Fruit fly (Drosophila melanogaster) whole organism, embryonic: ENCODE results near the gene CG31777.

ENCODE experiments used
- Adf1 ChIP-seq: fragments of 200-800 bp; sonication (Bioruptor generic); IDR thresholded peaks from 2 replicates; pipeline ENCODE4 v1.3.6; 2022; ENCODE audit warnings: missing biosample characterization, missing genetic modification characterization
- CG12391 ChIP-seq: fragments of 200-800 bp; sonication (Bioruptor generic); optimal IDR thresholded peaks from 3 replicates; lab custom pipeline; 2018; ENCODE audit warnings: missing biosample characterization, mild to moderate bottlenecking, missing genetic modification characterization, moderate library complexity
- CG13287 ChIP-seq: fragments of 200-800 bp; sonication (Bioruptor generic); IDR thresholded peaks from 2 replicates; pipeline ENCODE4 v1.3.6; 2022; ENCODE audit warnings: missing biosample characterization, missing genetic modification characterization; ENCODE audit not compliant: partially characterized antibody
- CG14050 ChIP-seq: fragments of 200-800 bp; sonication (Bioruptor generic); IDR thresholded peaks from 3 replicates; pipeline ENCODE4 v1.3.6; 2022; ENCODE audit warnings: missing biosample characterization, missing genetic modification characterization
- CG14441 ChIP-seq: fragments of 200-800 bp; sonication (Bioruptor generic); IDR thresholded peaks from 2 replicates; pipeline ENCODE4 v1.3.6; 2022; ENCODE audit warnings: missing biosample characterization, missing genetic modification characterization
- CG1647 ChIP-seq: fragments of 200-800 bp; sonication (Bioruptor generic); optimal IDR thresholded peaks from 3 replicates; lab custom pipeline; 2016; ENCODE audit warnings: missing biosample characterization, missing genetic modification characterization
- CG16863 ChIP-seq: fragments of 200-800 bp; sonication (Bioruptor generic); optimal IDR thresholded peaks from 3 replicates; lab custom pipeline; 2016; ENCODE audit warnings: missing biosample characterization, missing genetic modification characterization
- CG1832 ChIP-seq: fragments of 200-800 bp; sonication (Bioruptor generic); optimal IDR thresholded peaks from 2 replicates; lab custom pipeline; 2017; ENCODE audit warnings: missing biosample characterization, mild to moderate bottlenecking, missing genetic modification characterization, inconsistent platforms
- CG2129 ChIP-seq: fragments of 200-800 bp; sonication (Bioruptor generic); IDR thresholded peaks from 2 replicates; pipeline ENCODE4 v1.3.6; 2022; ENCODE audit warnings: missing biosample characterization, missing genetic modification characterization; ENCODE audit not compliant: partially characterized antibody
- CG32767 ChIP-seq: fragments of 200-800 bp; sonication (Bioruptor generic); IDR thresholded peaks from 2 replicates; pipeline ENCODE4 v1.3.6; 2022; ENCODE audit warnings: missing biosample characterization, missing genetic modification characterization
- CG34224 ChIP-seq: fragments of 200-800 bp; sonication (Bioruptor generic); IDR thresholded peaks from 3 replicates; pipeline ENCODE4 v1.3.6; 2022; ENCODE audit warnings: missing biosample characterization, missing genetic modification characterization; ENCODE audit not compliant: partially characterized antibody
- CG3847 ChIP-seq: fragments of 200-800 bp; sonication (Bioruptor generic); IDR thresholded peaks from 2 replicates; pipeline ENCODE4 v1.3.6; 2022; ENCODE audit warnings: missing biosample characterization, missing genetic modification characterization
- CG4617 ChIP-seq: fragments of 200-800 bp; sonication (Bioruptor generic); optimal IDR thresholded peaks from 3 replicates; lab custom pipeline; 2016; ENCODE audit warnings: missing biosample characterization, missing genetic modification characterization, borderline replicate concordance
- CG5953 ChIP-seq: fragments of 200-800 bp; sonication (Bioruptor generic); IDR thresholded peaks from 2 replicates; pipeline ENCODE4 v1.3.6; 2022; ENCODE audit warnings: missing biosample characterization, missing genetic modification characterization
- CG6654 ChIP-seq: fragments of 200-800 bp; sonication (Bioruptor generic); optimal IDR thresholded peaks from 2 replicates; lab custom pipeline; 2017; ENCODE audit warnings: missing biosample characterization, mild to moderate bottlenecking, missing genetic modification characterization
- CG6791 ChIP-seq: fragments of 200-800 bp; sonication (Bioruptor generic); IDR thresholded peaks from 3 replicates; pipeline ENCODE4 v1.3.6; 2022; ENCODE audit warnings: missing biosample characterization, missing genetic modification characterization; ENCODE audit not compliant: partially characterized antibody
- CG7963 ChIP-seq: fragments of 200-800 bp; sonication (Bioruptor generic); IDR thresholded peaks from 3 replicates; pipeline ENCODE4 v1.3.6; 2022; ENCODE audit warnings: missing biosample characterization, missing genetic modification characterization; ENCODE audit not compliant: partially characterized antibody
- CG8388 ChIP-seq: fragments of 200-800 bp; sonication (Bioruptor generic); optimal IDR thresholded peaks from 2 replicates; lab custom pipeline; 2019; ENCODE audit warnings: missing biosample characterization, mild to moderate bottlenecking, missing genetic modification characterization, moderate library complexity
- CG8478 ChIP-seq: fragments of >200 bp; optimal IDR thresholded peaks from 2 replicates; lab custom pipeline; 2018
- CrebB ChIP-seq: fragments of 200-800 bp; sonication (Bioruptor generic); optimal IDR thresholded peaks from 3 replicates; lab custom pipeline; 2018; ENCODE audit warnings: missing biosample characterization, mild to moderate bottlenecking, missing genetic modification characterization
- Dll ChIP-seq: fragments of 200-800 bp; sonication (Bioruptor generic); IDR thresholded peaks from 4 replicates; pipeline ENCODE4 v1.3.6; 2022; ENCODE audit warnings: missing biosample characterization, missing genetic modification characterization; ENCODE audit not compliant: partially characterized antibody
- Dp ChIP-seq: fragments of 200-800 bp; sonication (Bioruptor generic); optimal IDR thresholded peaks from 2 replicates; lab custom pipeline; 2018; ENCODE audit warnings: missing biosample characterization, mild to moderate bottlenecking, missing genetic modification characterization, moderate library complexity
- Gug ChIP-seq: fragments of 200-800 bp; sonication (Bioruptor generic); IDR thresholded peaks from 4 replicates; pipeline ENCODE4 v1.3.6; 2022; ENCODE audit warnings: missing biosample characterization, missing genetic modification characterization
- H2.0 ChIP-seq: fragments of 200-800 bp; sonication (Bioruptor generic); IDR thresholded peaks from 2 replicates; pipeline ENCODE4 v1.3.6; 2022; ENCODE audit warnings: missing biosample characterization, missing genetic modification characterization
- Hand ChIP-seq: fragments of 200-800 bp; sonication (Bioruptor generic); optimal IDR thresholded peaks from 2 replicates; lab custom pipeline; 2017; ENCODE audit warnings: mild to moderate bottlenecking, missing biosample characterization, missing genetic modification reagents, missing genetic modification characterization
- HmgZ ChIP-seq: fragments of 200-800 bp; sonication (Bioruptor generic); optimal IDR thresholded peaks from 2 replicates; lab custom pipeline; 2018; ENCODE audit warnings: missing biosample characterization, mild to moderate bottlenecking, missing genetic modification characterization
- Hr3 ChIP-seq: fragments of 200-800 bp; sonication (Bioruptor generic); optimal IDR thresholded peaks from 3 replicates; lab custom pipeline; 2016; ENCODE audit warnings: missing biosample characterization, missing genetic modification characterization
- Jarid2 ChIP-seq: fragments of 200-800 bp; sonication (Bioruptor generic); optimal IDR thresholded peaks from 3 replicates; lab custom pipeline; 2017; ENCODE audit warnings: mild to moderate bottlenecking, missing biosample characterization, missing genetic modification reagents, missing genetic modification characterization
- Sin3A ChIP-seq: fragments of >200 bp; optimal IDR thresholded peaks from 2 replicates; lab custom pipeline; 2018
- Sry-β ChIP-seq: fragments of 200-800 bp; sonication (Bioruptor generic); optimal IDR thresholded peaks from 2 replicates; lab custom pipeline; 2018; ENCODE audit warnings: missing biosample characterization, mild to moderate bottlenecking, missing genetic modification characterization, moderate library complexity
- Trl ChIP-seq, 3 experiments: fragments of >200 bp in 2 of 3; fragments of 200-800 bp in 1 of 3; sonication (Bioruptor generic) in 1 of 3; optimal IDR thresholded peaks; 2 replicates in 1 of 3; 3 replicates in 2 of 3; lab custom pipeline; 2016 to 2017; ENCODE audit warnings: missing biosample characterization in 1 of 3, missing genetic modification characterization in 1 of 3
- bcd ChIP-seq: fragments of 200-800 bp; sonication (Bioruptor generic); optimal IDR thresholded peaks from 2 replicates; lab custom pipeline; 2017; ENCODE audit warnings: missing biosample characterization, mild to moderate bottlenecking, missing genetic modification characterization
- cg ChIP-seq: fragments of 200-800 bp; sonication (Bioruptor generic); optimal IDR thresholded peaks from 3 replicates; lab custom pipeline; 2019; ENCODE audit warnings: missing biosample characterization, mild to moderate bottlenecking, missing genetic modification characterization, moderate library complexity
- chm ChIP-seq: fragments of 200-800 bp; sonication (Bioruptor generic); IDR thresholded peaks from 2 replicates; pipeline ENCODE4 v1.3.6; 2022; ENCODE audit warnings: missing biosample characterization, missing genetic modification characterization
- dimm ChIP-seq: fragments of 200-800 bp; sonication (Bioruptor generic); IDR thresholded peaks from 2 replicates; pipeline ENCODE4 v1.3.6; 2022; ENCODE audit warnings: missing biosample characterization, missing genetic modification characterization
- fd96Cb ChIP-seq: fragments of 200-800 bp; sonication (Bioruptor generic); optimal IDR thresholded peaks from 2 replicates; lab custom pipeline; 2018; ENCODE audit warnings: missing biosample characterization, mild to moderate bottlenecking, missing genetic modification characterization, moderate library complexity
- fu2 ChIP-seq: fragments of 200-800 bp; sonication (Bioruptor generic); optimal IDR thresholded peaks from 2 replicates; lab custom pipeline; 2016; ENCODE audit warnings: missing biosample characterization, missing genetic modification characterization
- h ChIP-seq: fragments of >200 bp; optimal IDR thresholded peaks from 2 replicates; lab custom pipeline; 2017
- hkb ChIP-seq, 2 experiments: fragments of 200-800 bp in 1 of 2; fragments of >200 bp in 1 of 2; sonication (Bioruptor generic) in 1 of 2; IDR thresholded peaks in 1 of 2; optimal IDR thresholded peaks in 1 of 2; 2 replicates each; pipeline versions ENCODE4 v1.3.6 to Lab custom; 2017 to 2022; ENCODE audit warnings: missing biosample characterization in 1 of 2, missing genetic modification characterization in 1 of 2
- jumu ChIP-seq: fragments of 200-800 bp; sonication (Bioruptor generic); optimal IDR thresholded peaks from 3 replicates; lab custom pipeline; 2016; ENCODE audit warnings: missing biosample characterization, missing genetic modification characterization
- kay ChIP-seq: fragments of 200-800 bp; sonication (Bioruptor generic); optimal IDR thresholded peaks from 2 replicates; lab custom pipeline; 2016; ENCODE audit warnings: missing biosample characterization, missing genetic modification characterization
- lola ChIP-seq, 3 experiments: fragments of >200 bp in 2 of 3; fragments of 200-800 bp in 1 of 3; sonication (Bioruptor generic) in 1 of 3; optimal IDR thresholded peaks; 2 replicates each; lab custom pipeline; 2017 to 2019; ENCODE audit warnings: missing biosample characterization in 3 of 3, missing genetic modification characterization in 3 of 3, mild to moderate bottlenecking in 1 of 3, moderate library complexity in 1 of 3
- nerfin-2 ChIP-seq: fragments of 200-800 bp; sonication (Bioruptor generic); IDR thresholded peaks from 2 replicates; pipeline ENCODE4 v1.3.6; 2022; ENCODE audit warnings: missing biosample characterization, missing genetic modification characterization; ENCODE audit not compliant: partially characterized antibody
- pnt ChIP-seq: fragments of 200-800 bp; sonication (Bioruptor generic); optimal IDR thresholded peaks from 3 replicates; lab custom pipeline; 2016; ENCODE audit warnings: missing biosample characterization, missing genetic modification characterization
- sens-2 ChIP-seq: fragments of 200-800 bp; sonication (Bioruptor generic); IDR thresholded peaks from 2 replicates; pipeline ENCODE4 v1.3.6; 2022; ENCODE audit warnings: missing biosample characterization, missing genetic modification characterization
- seq ChIP-seq: fragments of 200-800 bp; sonication (Bioruptor generic); IDR thresholded peaks from 2 replicates; pipeline ENCODE4 v1.3.6; 2022; ENCODE audit warnings: missing biosample characterization, missing genetic modification characterization
- zen2 ChIP-seq: fragments of 200-800 bp; sonication (Bioruptor generic); IDR thresholded peaks from 3 replicates; pipeline ENCODE4 v1.3.6; 2022; ENCODE audit warnings: missing biosample characterization, missing genetic modification characterization; ENCODE audit not compliant: partially characterized antibody
- zfh1 ChIP-seq: fragments of 200-800 bp; sonication (Bioruptor generic); IDR thresholded peaks from 3 replicates; pipeline ENCODE4 v1.3.6; 2022; ENCODE audit warnings: missing biosample characterization, missing genetic modification characterization

Gene CG31777

DNA sequence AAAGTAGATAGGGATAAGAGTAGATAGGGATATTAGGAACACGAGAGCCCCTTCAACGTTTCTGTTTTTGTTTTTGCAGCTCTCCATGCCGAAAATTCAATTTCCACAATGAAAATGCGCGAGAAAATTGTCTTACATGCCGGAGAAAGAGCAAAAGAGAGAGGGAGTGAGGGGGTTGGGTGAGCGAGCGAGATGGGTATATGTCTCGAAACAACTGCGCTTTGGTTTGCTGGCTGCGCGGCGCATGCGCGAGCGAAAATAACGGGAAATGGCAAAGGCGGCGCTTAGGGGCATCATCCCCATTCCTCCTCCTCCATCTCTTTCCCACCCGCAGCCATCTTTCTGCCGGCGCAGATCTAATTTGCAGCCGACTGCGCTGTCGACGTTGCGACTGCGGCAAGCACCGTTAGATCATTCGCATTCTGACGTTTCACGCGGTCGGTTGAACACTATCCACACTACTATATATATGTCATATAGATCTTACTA is 44.5 kb downstream of the CG31777 start, which contains the start of gene Drgx (continued):
- TF ChIP-seq zfh1 (GFP tag; lab: Robert Waterston, UW) (0 out of 3 replicates have a peak, but pooled peaks have one; percentile 40), Trl (optimal IDR thresholded peaks at IDR 0.05; lab: Kevin White, UChicago) (peak; percentile 37 to 58), Trl (GFP tag; optimal IDR thresholded peaks at IDR 0.05; lab: Kevin White, UChicago) (no peak), CG12391 (no peak), Dll (GFP tag; lab: Robert Waterston, UW) (0 out of 4 replicates have a peak, but pooled peaks have one; percentile 20), chm (GFP tag; lab: Robert Waterston, UW) (0 out of 2 replicates have a peak, but pooled peaks have one; percentile 37), seq (GFP tag; lab: Robert Waterston, UW) (peak; percentile 82), Jarid2 (GFP tag; lab: Kevin White, UChicago) (peak; percentile 59), CG32767 (GFP tag; lab: Robert Waterston, UW) (0 out of 2 replicates have a peak, but pooled peaks have one; percentile 19), CG14050 (no peak), CG6791 (GFP tag; lab: Robert Waterston, UW) (0 out of 3 replicates have a peak, but pooled peaks have one; percentile 39), CG3847 (GFP tag; lab: Robert Waterston, UW) (no peak), CG13287 (GFP tag; lab: Robert Waterston, UW) (peak; percentile 31; the same call in 1 of the 2 replicates), Adf1 (GFP tag; lab: Robert Waterston, UW) (peak; percentile 96), pnt (no peak), CG2129 (no peak), CG8478 (lab: Kevin White, UChicago) (peak; percentile 87), fu2 (GFP tag; lab: Kevin White, UChicago) (no peak), CG34224 (GFP tag; lab: Robert Waterston, UW) (peak; percentile 35; the same call in 2 of the 3 replicates), zen2 (GFP tag; lab: Robert Waterston, UW) (no peak), cg (peak; percentile 11), Sin3A (no peak), bcd (GFP tag; lab: Kevin White, UChicago) (no peak), Sry-β (no peak), kay (GFP tag; lab: Kevin White, UChicago) (no peak), CG6654 (no peak), Hr3 (GFP tag; lab: Kevin White, UChicago) (no peak)

DNA sequence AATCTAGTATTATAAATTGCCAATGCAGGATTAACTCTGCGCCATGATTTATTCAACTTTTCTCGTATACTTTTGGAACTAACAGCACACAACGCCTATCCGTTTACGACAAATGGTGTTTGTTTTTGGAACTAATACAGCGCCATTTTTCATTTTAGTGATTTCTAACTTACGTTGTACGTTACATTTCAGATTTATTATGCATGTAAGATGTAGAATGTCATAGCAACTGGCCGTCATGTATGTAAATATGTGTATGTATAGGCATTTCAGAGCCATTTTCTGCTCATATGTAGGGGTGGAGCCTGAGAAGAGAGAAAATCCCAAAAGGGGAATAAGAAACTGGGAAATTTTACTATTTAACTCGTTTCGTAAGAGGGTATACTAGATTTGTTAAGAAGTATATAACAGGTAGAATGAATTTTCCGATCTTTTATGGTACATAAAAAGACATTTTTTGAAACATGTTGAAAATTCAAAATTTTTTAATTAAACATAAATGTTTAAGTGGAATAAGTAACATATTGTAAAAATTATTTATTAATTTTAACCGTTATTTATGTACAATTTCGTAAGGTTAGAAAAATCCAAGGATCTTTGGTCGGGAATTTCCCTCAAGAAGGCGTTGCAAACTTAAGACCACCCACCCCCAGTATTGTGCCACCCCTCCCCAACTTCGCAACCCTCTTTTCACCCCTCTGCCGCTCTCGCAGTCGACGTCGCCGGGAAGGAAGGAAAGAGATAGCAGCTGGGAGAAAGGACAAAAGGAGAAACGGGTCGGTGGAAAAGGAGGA is 49.3 kb downstream of the CG31777 start:
- TF ChIP-seq lola (GFP tag; optimal IDR thresholded peaks at IDR 0.05; lab: Kevin White, UChicago) (no peak), nerfin-2 (no peak), CG4617 (GFP tag; lab: Kevin White, UChicago) (peak; percentile 30), dimm (GFP tag; lab: Robert Waterston, UW) (no peak), Gug (GFP tag; lab: Robert Waterston, UW) (0 out of 4 replicates have a peak, but pooled peaks have one; percentile 12), CG16863 (peak; percentile 59), jumu (GFP tag; lab: Kevin White, UChicago) (no peak), CG1832 (peak; percentile 73), CrebB (tag; lab: Kevin White, UChicago) (no peak), fd96Cb (tag; lab: Kevin White, UChicago) (no peak), H2.0 (GFP tag; lab: Robert Waterston, UW) (no peak), sens-2 (GFP tag; lab: Robert Waterston, UW) (no peak), CG1647 (peak; percentile 66), HmgZ (peak; percentile 92), CG7963 (GFP tag; lab: Robert Waterston, UW) (no peak), hkb (optimal IDR thresholded peaks at IDR 0.05; lab: Kevin White, UChicago) (no peak), hkb (GFP tag; IDR thresholded peaks at IDR 0.05; lab: Robert Waterston, UW) (peak; percentile 34; the same call in 1 of the 2 replicates), CG8388 (peak; percentile 2), Hand (GFP tag; lab: Kevin White, UChicago) (no peak), CG14441 (GFP tag; lab: Robert Waterston, UW) (peak; percentile 62), CG5953 (GFP tag; lab: Robert Waterston, UW) (no peak), Dp (GFP tag; lab: Kevin White, UChicago) (peak; percentile 19), h (lab: Kevin White, UChicago) (no peak)
